Worm (Caenorhabditis elegans) whole organism, late embryonic: Measurements from ENCODE around the gene dlat-2.

Source experiments
- ceh-30 ChIP-seq: fragments of 150-350 bp; optimal IDR thresholded peaks from 2 replicates; lab custom pipeline; 2014; ENCODE audit warnings: missing biosample characterization, missing genetic modification characterization
- hlh-30 ChIP-seq: sonication (generic microtip); optimal IDR thresholded peaks from 2 replicates; lab custom pipeline; 2017; ENCODE audit warnings: antibody characterized with exemption, missing genetic modification characterization, missing compliant biosample characterization; ENCODE audit not compliant: insufficient read depth
- lin-11 ChIP-seq: fragments of 200-800 bp; sonication (Bioruptor generic); optimal IDR thresholded peaks from 2 replicates; lab custom pipeline; 2018; ENCODE audit warnings: mild to moderate bottlenecking, missing genetic modification characterization, missing compliant biosample characterization
- madf-2 ChIP-seq: sonication (generic microtip); optimal IDR thresholded peaks from 2 replicates; lab custom pipeline; 2017; ENCODE audit warnings: missing genetic modification characterization, missing compliant biosample characterization
- nhr-11 ChIP-seq: fragments of 150-350 bp; optimal IDR thresholded peaks from 2 replicates; lab custom pipeline; 2014; ENCODE audit warnings: missing biosample characterization, missing genetic modification characterization
- sdc-2 ChIP-seq: sonication (generic microtip); optimal IDR thresholded peaks from 2 replicates; lab custom pipeline; 2016; ENCODE audit warnings: missing genotype, missing genetic modification characterization, missing compliant biosample characterization
- ttx-3 ChIP-seq: sonication (generic microtip); optimal IDR thresholded peaks from 2 replicates; lab custom pipeline; 2016; ENCODE audit warnings: missing genetic modification reagents, missing genetic modification characterization, missing compliant biosample characterization

DNA sequence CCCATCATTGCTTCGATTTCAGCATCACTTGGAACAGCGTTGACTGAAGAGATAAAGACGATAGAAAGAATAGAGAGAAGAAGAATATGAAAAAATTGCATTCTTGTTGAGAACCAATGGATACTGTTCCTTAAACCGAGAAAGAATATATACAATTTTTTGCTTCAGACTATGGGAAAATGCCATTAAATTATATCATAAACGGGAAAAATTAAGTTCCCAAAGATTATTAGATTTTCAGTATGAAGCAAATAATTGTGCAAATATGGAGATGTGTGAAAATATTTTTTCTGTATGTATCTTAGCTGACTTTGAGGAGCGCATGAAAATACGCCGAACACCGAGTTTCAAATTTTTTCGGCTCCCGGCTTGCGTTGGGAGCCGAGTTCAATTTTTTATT lies 27.1 kb downstream of the dlat-2 start, which contains the start of gene T02D1.9:
- no peak for TF ChIP-seq ceh-30
- TF ChIP-seq nhr-11 = no peak
- no peak for TF ChIP-seq ttx-3 (tag; lab: Kevin White, UChicago)
- no peak for TF ChIP-seq sdc-2
- no peak for TF ChIP-seq lin-11 (tag; lab: Kevin White, UChicago)
- TF ChIP-seq madf-2 = no peak
- TF ChIP-seq hlh-30 (tag; lab: Kevin White, UChicago) = no peak
